Worm (Caenorhabditis elegans) whole organism, L2 larva: ENCODE data around the gene C50F4.12.

Experiments used
- F13H6.1 ChIP-seq: sonication (generic microtip); optimal IDR thresholded peaks from 2 replicates; lab custom pipeline; 2016; ENCODE audit warnings: missing genetic modification characterization, missing compliant biosample characterization
- R02D3.7 ChIP-seq: fragments of 150-350 bp; optimal IDR thresholded peaks from 2 replicates; lab custom pipeline; 2014; ENCODE audit warnings: missing biosample characterization, missing genetic modification characterization
- Y55F3AM.14 ChIP-seq: fragments of 200-800 bp; sonication (Bioruptor generic); optimal IDR thresholded peaks from 2 replicates; lab custom pipeline; 2018; ENCODE audit warnings: mild to moderate bottlenecking, missing genetic modification characterization, missing compliant biosample characterization
- alr-1 ChIP-seq: fragments of 150-350 bp; optimal IDR thresholded peaks from 2 replicates; lab custom pipeline; 2014; ENCODE audit warnings: missing biosample characterization, missing genetic modification characterization
- ama-1 ChIP-seq: fragments of 150-350 bp; optimal IDR thresholded peaks from 2 replicates; lab custom pipeline; 2018; ENCODE audit warnings: inconsistent platforms
- ceh-16 ChIP-seq: fragments of 150-350 bp; optimal IDR thresholded peaks from 2 replicates; lab custom pipeline; 2014; ENCODE audit warnings: missing biosample characterization, missing genetic modification characterization
- ceh-82 ChIP-seq: fragments of 150-350 bp; optimal IDR thresholded peaks from 2 replicates; lab custom pipeline; 2014; ENCODE audit warnings: missing biosample characterization, missing genetic modification characterization
- crh-2 ChIP-seq: sonication (generic microtip); optimal IDR thresholded peaks from 2 replicates; lab custom pipeline; 2017; ENCODE audit warnings: missing biosample characterization, missing genetic modification characterization
- dmd-4 ChIP-seq: sonication (generic microtip); optimal IDR thresholded peaks from 2 replicates; lab custom pipeline; 2017; ENCODE audit warnings: missing biosample characterization, missing genetic modification characterization
- egl-27 ChIP-seq: sonication (generic microtip); optimal IDR thresholded peaks from 3 replicates; lab custom pipeline; 2017; ENCODE audit warnings: missing biosample characterization, missing genetic modification reagents, missing genetic modification characterization
- elt-1 ChIP-seq: fragments of 150-350 bp; optimal IDR thresholded peaks from 2 replicates; lab custom pipeline; 2014; ENCODE audit warnings: missing biosample characterization, missing genetic modification characterization
- elt-3 ChIP-seq: sonication (generic microtip); optimal IDR thresholded peaks from 2 replicates; lab custom pipeline; 2017; ENCODE audit warnings: missing biosample characterization, missing genetic modification characterization
- fos-1 ChIP-seq: fragments of 150-350 bp; optimal IDR thresholded peaks from 2 replicates; lab custom pipeline; 2014; ENCODE audit warnings: missing biosample characterization, missing genetic modification characterization
- gmeb-1 ChIP-seq: fragments of 150-350 bp; optimal IDR thresholded peaks from 2 replicates; lab custom pipeline; 2014; ENCODE audit warnings: missing biosample characterization, missing genetic modification characterization
- lin-11 ChIP-seq: fragments of 150-350 bp; sonication (generic microtip); optimal IDR thresholded peaks from 2 replicates; lab custom pipeline; 2014; ENCODE audit warnings: missing biosample characterization, missing genetic modification characterization, inconsistent platforms, mixed read lengths
- lin-13 ChIP-seq: fragments of 150-350 bp; optimal IDR thresholded peaks from 2 replicates; lab custom pipeline; 2014; ENCODE audit warnings: missing biosample characterization, missing genetic modification reagents, missing genetic modification characterization
- lin-39 ChIP-seq: fragments of 150-350 bp; optimal IDR thresholded peaks from 2 replicates; lab custom pipeline; 2014; ENCODE audit warnings: missing biosample characterization, missing genetic modification reagents, missing genetic modification characterization
- lsy-2 ChIP-seq, 2 experiments: fragments of 150-350 bp in 1 of 2; sonication (generic microtip) in 1 of 2; optimal IDR thresholded peaks; 2 replicates each; lab custom pipeline; 2014 to 2017; ENCODE audit warnings: missing biosample characterization in 2 of 2, missing genetic modification characterization in 2 of 2
- mab-5 ChIP-seq: fragments of 150-350 bp; optimal IDR thresholded peaks from 2 replicates; lab custom pipeline; 2014; ENCODE audit warnings: missing biosample characterization, missing genetic modification characterization
- mbf-1 ChIP-seq: sonication (generic microtip); optimal IDR thresholded peaks from 2 replicates; lab custom pipeline; 2017; ENCODE audit warnings: missing biosample characterization, missing genetic modification characterization
- mdl-1 ChIP-seq, 2 experiments: fragments of 150-350 bp in 1 of 2; sonication (generic microtip) in 1 of 2; optimal IDR thresholded peaks; 2 replicates each; lab custom pipeline; 2017; ENCODE audit warnings: missing biosample characterization in 2 of 2, missing genetic modification characterization in 2 of 2
- nhr-12 ChIP-seq: fragments of 150-350 bp; optimal IDR thresholded peaks from 2 replicates; lab custom pipeline; 2014; ENCODE audit warnings: missing biosample characterization, missing genetic modification characterization
- nhr-129 ChIP-seq: fragments of 150-350 bp; optimal IDR thresholded peaks from 2 replicates; lab custom pipeline; 2014; ENCODE audit warnings: missing biosample characterization, missing genetic modification characterization
- nhr-21 ChIP-seq: fragments of 150-350 bp; optimal IDR thresholded peaks from 2 replicates; lab custom pipeline; 2014; ENCODE audit warnings: missing biosample characterization, missing genetic modification characterization
- nhr-23 ChIP-seq: fragments of 150-350 bp; optimal IDR thresholded peaks from 2 replicates; lab custom pipeline; 2014; ENCODE audit warnings: missing biosample characterization, missing genetic modification reagents, missing genetic modification characterization
- nhr-237 ChIP-seq: fragments of 150-350 bp; optimal IDR thresholded peaks from 2 replicates; lab custom pipeline; 2014; ENCODE audit warnings: missing biosample characterization, missing genetic modification characterization
- nhr-25 ChIP-seq: fragments of 150-350 bp; sonication (generic microtip); optimal IDR thresholded peaks from 3 replicates; lab custom pipeline; 2014; ENCODE audit warnings: missing biosample characterization, missing genetic modification characterization
- nhr-77 ChIP-seq: fragments of 150-350 bp; optimal IDR thresholded peaks from 2 replicates; lab custom pipeline; 2014; ENCODE audit warnings: missing biosample characterization, missing genetic modification characterization
- peb-1 ChIP-seq: fragments of 150-350 bp; optimal IDR thresholded peaks from 2 replicates; lab custom pipeline; 2014; ENCODE audit warnings: missing biosample characterization, missing genetic modification characterization
- sem-4 ChIP-seq: fragments of 150-350 bp; optimal IDR thresholded peaks from 2 replicates; lab custom pipeline; 2014; ENCODE audit warnings: missing biosample characterization, missing genetic modification reagents, missing genetic modification characterization
- skn-1 ChIP-seq: sonication (generic microtip); optimal IDR thresholded peaks from 2 replicates; lab custom pipeline; 2017; ENCODE audit warnings: missing biosample characterization, missing genetic modification characterization
- sma-9 ChIP-seq, 2 experiments: fragments of 150-350 bp in 1 of 2; sonication (generic microtip) in 1 of 2; optimal IDR thresholded peaks; 2 replicates each; lab custom pipeline; 2014 to 2016; ENCODE audit warnings: missing genetic modification characterization in 2 of 2, mild to moderate bottlenecking in 1 of 2, missing biosample characterization in 1 of 2, missing compliant biosample characterization in 1 of 2, missing genetic modification reagents in 1 of 2, moderate library complexity in 1 of 2
- unc-55 ChIP-seq: fragments of 150-350 bp; sonication (generic microtip); optimal IDR thresholded peaks from 3 replicates; lab custom pipeline; 2014; ENCODE audit warnings: missing biosample characterization, missing genetic modification reagents, missing genetic modification characterization
- unc-62 ChIP-seq: fragments of 150-350 bp; optimal IDR thresholded peaks from 2 replicates; lab custom pipeline; 2014; ENCODE audit warnings: missing biosample characterization, missing genetic modification reagents, missing genetic modification characterization
- zag-1 ChIP-seq: fragments of 150-350 bp; optimal IDR thresholded peaks from 2 replicates; lab custom pipeline; 2014; ENCODE audit warnings: missing biosample characterization, missing genetic modification characterization
- ztf-1 ChIP-seq: fragments of 200-800 bp; sonication (Bioruptor generic); conservative IDR thresholded peaks from 2 replicates; pipeline ENCODE4 v1.3.6; 2022; ENCODE audit warnings: missing genetic modification characterization, missing compliant biosample characterization
- ztf-11 ChIP-seq: sonication (generic microtip); optimal IDR thresholded peaks from 2 replicates; lab custom pipeline; 2017; ENCODE audit warnings: missing biosample characterization, missing genetic modification characterization

The C50F4.12 gene

DNA sequence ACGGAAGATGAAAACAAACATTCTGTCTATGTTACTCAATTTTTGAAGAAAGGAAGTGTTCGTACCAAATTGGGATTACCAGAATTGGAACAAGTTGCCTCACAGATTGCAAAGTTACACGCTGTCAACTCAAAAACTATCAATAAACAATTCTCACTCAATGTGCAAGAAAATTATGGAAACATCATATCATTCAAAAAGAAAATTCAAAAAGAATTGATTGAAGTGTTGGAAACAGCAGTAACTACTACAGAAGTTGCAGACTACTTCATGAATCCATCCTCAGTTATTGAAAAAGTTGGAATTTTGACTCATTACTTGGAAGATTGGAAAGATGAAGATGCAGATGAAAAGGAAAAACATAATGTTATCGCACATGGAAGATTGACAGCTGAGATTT lies 11.6 kb downstream of the C50F4.12 start:
- TF ChIP-seq fos-1 (tag; lab: Kevin White, UChicago) (no peak), unc-55 (GFP tag; lab: Kevin White, UChicago) (no peak), egl-27 (tag; lab: Kevin White, UChicago) (no peak), Y55F3AM.14 (no peak)

ce11 chrV:9527337-9527736 lies 12.2 kb downstream of the C50F4.12 start:
- TF ChIP-seq mdl-1 (tag; optimal IDR thresholded peaks at IDR 0.05; lab: Kevin White, UChicago) (no peak), fos-1 (tag; lab: Kevin White, UChicago) (peak; percentile 45)

DNA sequence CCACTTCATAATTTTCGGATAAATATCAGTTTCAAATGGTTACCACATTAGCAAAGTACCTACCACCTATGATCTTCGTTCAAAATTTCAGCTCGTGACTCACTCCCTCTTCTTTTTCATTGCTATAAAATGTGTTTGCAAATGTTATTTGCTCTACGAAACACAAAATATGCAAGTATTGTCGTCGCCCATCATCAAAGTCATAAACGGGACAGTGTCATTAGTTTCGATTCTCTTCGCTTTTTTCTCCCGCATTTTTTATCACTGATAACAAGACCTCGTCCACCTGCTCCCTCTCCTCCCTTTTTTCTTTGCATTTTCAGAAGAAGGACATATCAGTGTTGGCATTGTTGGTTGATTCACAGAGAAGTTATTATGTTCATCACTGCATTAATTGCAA lies 13.1 kb downstream of the C50F4.12 start, which contains the start of gene C50F4.1:
Gene C50F4.1, plus strand, starts transcription at position 324 of the 400 bp plus-strand sequence.
- TF ChIP-seq egl-27 (tag; lab: Kevin White, UChicago) (no peak), lsy-2 (tag; optimal IDR thresholded peaks at IDR 0.05; lab: Kevin White, UChicago) (no peak), ceh-16 (no peak), R02D3.7 (tag; lab: Kevin White, UChicago) (no peak), fos-1 (tag; lab: Kevin White, UChicago) (peak; percentile 88), ama-1 (lab: Kevin White, UChicago) (no peak), elt-3 (no peak), mbf-1 (no peak), ceh-82 (tag; lab: Kevin White, UChicago) (no peak), nhr-23 (no peak), peb-1 (no peak), nhr-77 (tag; lab: Kevin White, UChicago) (no peak), unc-55 (GFP tag; lab: Kevin White, UChicago) (no peak), gmeb-1 (tag; lab: Kevin White, UChicago) (peak; percentile 3), sem-4 (tag; lab: Kevin White, UChicago) (no peak), sma-9 (GFP tag; optimal IDR thresholded peaks at IDR 0.05; lab: Kevin White, UChicago) (peak; percentile 45), sma-9 (tag; optimal IDR thresholded peaks at IDR 0.05; lab: Kevin White, UChicago) (no peak), crh-2 (peak; percentile 17), ztf-11 (tag; lab: Kevin White, UChicago) (no peak)

ce11 chrV:9524099-9524498 lies 15.4 kb downstream of the C50F4.12 start, which contains the start of gene C50F4.9:
C50F4.9 (minus strand) TSS chrV:9524199.
- TF ChIP-seq Y55F3AM.14, result no peak
- TF ChIP-seq mab-5 (tag; lab: Kevin White, UChicago), result no peak
- no peak for TF ChIP-seq nhr-237 (tag; lab: Kevin White, UChicago)
- no peak for TF ChIP-seq unc-55 (GFP tag; lab: Kevin White, UChicago)
- TF ChIP-seq nhr-21, result no peak
- TF ChIP-seq lin-13 (GFP tag; lab: Kevin White, UChicago), result no peak
- no peak for TF ChIP-seq ceh-16
- no peak for TF ChIP-seq sma-9 (GFP tag; optimal IDR thresholded peaks at IDR 0.05; lab: Kevin White, UChicago)
- TF ChIP-seq sma-9 (tag; optimal IDR thresholded peaks at IDR 0.05; lab: Kevin White, UChicago), result no peak
- no peak for TF ChIP-seq elt-1 (tag; lab: Kevin White, UChicago)
- no peak for TF ChIP-seq lsy-2 (tag; optimal IDR thresholded peaks at IDR 0.05; lab: Kevin White, UChicago)
- TF ChIP-seq ceh-82 (tag; lab: Kevin White, UChicago), result no peak
- TF ChIP-seq lin-39 (tag; lab: Kevin White, UChicago), result no peak
- no peak for TF ChIP-seq mbf-1
- TF ChIP-seq ztf-1 (GFP tag; lab: Robert Waterston, UW), result no peak
- TF ChIP-seq egl-27 (tag; lab: Kevin White, UChicago), result no peak
- no peak for TF ChIP-seq lin-11
- no peak for TF ChIP-seq unc-62 (GFP tag; lab: Kevin White, UChicago)
- no peak for TF ChIP-seq nhr-23

- no peak for TF ChIP-seq ceh-82 (tag; lab: Kevin White, UChicago)
- TF ChIP-seq fos-1 (tag; lab: Kevin White, UChicago), result no peak
Measured at ce11 chrV:9521697-9522096, 17.8 kb downstream of the C50F4.12 start.

ce11 chrV:9518832-9519231 lies 20.7 kb downstream of the C50F4.12 start, which contains the start of gene C50F4.8:
C50F4.8 (minus strand) TSS chrV:9518859.
- no peak for TF ChIP-seq ztf-1 (GFP tag; lab: Robert Waterston, UW)
- no peak for TF ChIP-seq zag-1 (tag; lab: Kevin White, UChicago)
- no peak for TF ChIP-seq dmd-4 (tag; lab: Kevin White, UChicago)
- TF ChIP-seq nhr-25 (tag; lab: Kevin White, UChicago), result no peak
- TF ChIP-seq ceh-16, result no peak
- no peak for TF ChIP-seq F13H6.1 (tag; lab: Kevin White, UChicago)
- no peak for TF ChIP-seq unc-62 (GFP tag; lab: Kevin White, UChicago)
- no peak for TF ChIP-seq Y55F3AM.14
- no peak for TF ChIP-seq alr-1 (tag; lab: Kevin White, UChicago)
- no peak for TF ChIP-seq mbf-1
- no peak for TF ChIP-seq ceh-82 (tag; lab: Kevin White, UChicago)
- TF ChIP-seq nhr-21, result no peak
- TF ChIP-seq nhr-129 (tag; lab: Kevin White, UChicago), result no peak
- no peak for TF ChIP-seq skn-1 (tag; lab: Kevin White, UChicago)
- no peak for TF ChIP-seq unc-55 (GFP tag; lab: Kevin White, UChicago)
- TF ChIP-seq lin-39 (tag; lab: Kevin White, UChicago), result no peak
- TF ChIP-seq R02D3.7 (tag; lab: Kevin White, UChicago), result no peak
- TF ChIP-seq nhr-12 (tag; lab: Kevin White, UChicago), result no peak
